Worm (Caenorhabditis elegans): ENCODE measurements around the gene del-5.

The del-5 gene

ce11 chrX:11028617-11029016 is 20.6 kb upstream of the del-5 start, which contains the start of gene ldb-1:
Gene ldb-1, plus strand, starts transcription at chrX:11028917.
- TF ChIP-seq unc-62 (GFP tag; optimal IDR thresholded peaks at IDR 0.05) (no peak), ceh-82 (tag; optimal IDR thresholded peaks at IDR 0.05) (no peak), ceh-9 (tag; optimal IDR thresholded peaks at IDR 0.05) (no peak), elt-1 (tag; optimal IDR thresholded peaks at IDR 0.05) (no peak), elt-2 (tag; optimal IDR thresholded peaks at IDR 0.05) (no peak), nhr-12 (tag; optimal IDR thresholded peaks at IDR 0.05) (no peak), jun-1 (tag; optimal IDR thresholded peaks at IDR 0.05) (no peak), lin-39 (tag; optimal IDR thresholded peaks at IDR 0.05) (no peak), nhr-76 (tag; optimal IDR thresholded peaks at IDR 0.05) (no peak), skn-1 (tag; optimal IDR thresholded peaks at IDR 0.05) (no peak)

ce11 chrX:11016100-11016499 is 8.1 kb upstream of the del-5 start, which contains the start of gene egl-15:
Gene egl-15, plus strand, starts transcription at chrX:11016400.
- TF ChIP-seq nhr-67 (tag; optimal IDR thresholded peaks at IDR 0.05) (no peak), lin-15B (tag; optimal IDR thresholded peaks at IDR 0.05) (no peak), daf-12 (tag; optimal IDR thresholded peaks at IDR 0.05) (no peak)

- TF ChIP-seq elt-3 (tag; optimal IDR thresholded peaks at IDR 0.05) (peak in 1 of 3 experiments; percentile 50), nhr-43 (tag; optimal IDR thresholded peaks at IDR 0.05; ENCODE audit: poor library complexity, severe bottlenecking) (peak; percentile 37), nhr-23 (tag; optimal IDR thresholded peaks at IDR 0.05) (peak; percentile 48), jun-1 (tag; optimal IDR thresholded peaks at IDR 0.05) (no peak), ceh-28 (tag; optimal IDR thresholded peaks at IDR 0.05) (peak; percentile 25), nhr-25 (tag; optimal IDR thresholded peaks at IDR 0.05) (peak; percentile 28), unc-62 (GFP tag; optimal IDR thresholded peaks at IDR 0.05) (no peak)
Measured at ce11 chrX:11014394-11015280, 6.7 kb upstream of the del-5 start.

ce11 chrX:11012337-11012736 is 4.4 kb upstream of the del-5 start, which contains the start of gene F58A3.3:
Gene F58A3.3, plus strand, starts transcription at chrX:11012637.
- TF ChIP-seq R02D3.7 (tag; optimal IDR thresholded peaks at IDR 0.05) (no peak), pha-4 (tag; optimal IDR thresholded peaks at IDR 0.05) (no peak), zag-1 (tag; optimal IDR thresholded peaks at IDR 0.05) (no peak), lsy-12 (tag; optimal IDR thresholded peaks at IDR 0.05) (no peak), ZK546.5 (tag; optimal IDR thresholded peaks at IDR 0.05) (no peak), ceh-28 (tag; optimal IDR thresholded peaks at IDR 0.05) (no peak), unc-39 (tag; optimal IDR thresholded peaks at IDR 0.05) (no peak), nhr-237 (tag; optimal IDR thresholded peaks at IDR 0.05) (no peak), nhr-28 (tag; optimal IDR thresholded peaks at IDR 0.05) (no peak), nhr-23 (tag; optimal IDR thresholded peaks at IDR 0.05) (no peak), sea-2 (GFP tag; optimal IDR thresholded peaks at IDR 0.05) (no peak)

ce11 chrX:11010565-11010964 is 2.6 kb upstream of the del-5 start, which contains the start of gene F58A3.4:
Gene F58A3.4, minus strand, starts transcription at chrX:11010665.
- TF ChIP-seq elt-2 (tag; optimal IDR thresholded peaks at IDR 0.05) (no peak), ceh-82 (tag; optimal IDR thresholded peaks at IDR 0.05) (no peak), daf-12 (tag; optimal IDR thresholded peaks at IDR 0.05) (no peak), elt-1 (tag; optimal IDR thresholded peaks at IDR 0.05) (no peak), eor-1 (tag; optimal IDR thresholded peaks at IDR 0.05) (no peak), aly-2 (tag; optimal IDR thresholded peaks at IDR 0.05) (no peak), ceh-28 (tag; optimal IDR thresholded peaks at IDR 0.05) (no peak), nhr-76 (tag; optimal IDR thresholded peaks at IDR 0.05) (no peak), ztf-4 (tag; optimal IDR thresholded peaks at IDR 0.05) (no peak), jun-1 (tag; optimal IDR thresholded peaks at IDR 0.05) (no peak), ceh-16 (tag; optimal IDR thresholded peaks at IDR 0.05) (no peak)

ce11 chrX:11008954-11009353 is 973 bp upstream of the del-5 start, which contains the start of gene ttr-31:
Gene ttr-31, minus strand, starts transcription at chrX:11009054.
- TF ChIP-seq elt-1 (tag; optimal IDR thresholded peaks at IDR 0.05) (no peak), mdl-1 (tag; optimal IDR thresholded peaks at IDR 0.05) (no peak), lsy-12 (tag; optimal IDR thresholded peaks at IDR 0.05) (no peak), unc-39 (tag; optimal IDR thresholded peaks at IDR 0.05) (no peak)
